Worm (Caenorhabditis elegans) whole organism, young adult: ENCODE measurements around the gene gpn-1.

Source experiments
- B0019.2 ChIP-seq: fragments of 200-800 bp; sonication (Bioruptor generic); conservative IDR thresholded peaks from 2 replicates; pipeline ENCODE4 v1.3.6; 2022; ENCODE audit warnings: missing genetic modification reagents, missing genetic modification characterization, missing compliant biosample characterization
- F10E7.11 ChIP-seq: sonication (generic microtip); optimal IDR thresholded peaks from 2 replicates; lab custom pipeline; 2017; ENCODE audit warnings: mild to moderate bottlenecking, missing genetic modification characterization, moderate library complexity, missing compliant biosample characterization
- F23B12.7 ChIP-seq: sonication (generic microtip); optimal IDR thresholded peaks from 2 replicates; lab custom pipeline; 2017; ENCODE audit warnings: missing genetic modification characterization, mild to moderate bottlenecking, missing compliant biosample characterization, antibody characterized with exemption, moderate library complexity; ENCODE audit not compliant: insufficient read depth
- F39B2.1 ChIP-seq: fragments of 200-800 bp; sonication (Bioruptor generic); IDR thresholded peaks from 2 replicates; pipeline ENCODE4 v1.3.6; 2022; ENCODE audit warnings: missing genetic modification reagents, missing genetic modification characterization, missing compliant biosample characterization
- F57A8.1 ChIP-seq: fragments of 200-800 bp; sonication (Bioruptor generic); optimal IDR thresholded peaks from 2 replicates; lab custom pipeline; 2018; ENCODE audit warnings: mild to moderate bottlenecking, missing genetic modification characterization, moderate library complexity, missing compliant biosample characterization
- Y53F4B.3 ChIP-seq: fragments of 200-800 bp; sonication (Bioruptor generic); IDR thresholded peaks from 2 replicates; pipeline ENCODE4 v1.3.6; 2022; ENCODE audit warnings: missing genetic modification reagents, missing genetic modification characterization, missing compliant biosample characterization
- Y79H2A.3 ChIP-seq: fragments of 200-800 bp; sonication (Bioruptor generic); conservative IDR thresholded peaks from 2 replicates; pipeline ENCODE4 v1.3.6; 2022; ENCODE audit warnings: missing genetic modification reagents, missing genetic modification characterization, missing compliant biosample characterization
- Y95B8A.8 ChIP-seq: fragments of 200-800 bp; sonication (Bioruptor generic); IDR thresholded peaks from 2 replicates; pipeline ENCODE4 v1.3.6; 2022; ENCODE audit warnings: missing genetic modification reagents, missing genetic modification characterization, missing compliant biosample characterization
- attf-6 ChIP-seq: fragments of 200-800 bp; sonication (Bioruptor generic); IDR thresholded peaks from 2 replicates; pipeline ENCODE4 v1.3.6; 2022; ENCODE audit warnings: missing genetic modification reagents, missing genetic modification characterization, missing compliant biosample characterization
- bed-1 ChIP-seq: fragments of 200-800 bp; sonication (Bioruptor generic); IDR thresholded peaks from 2 replicates; pipeline ENCODE4 v1.3.6; 2022; ENCODE audit warnings: missing genetic modification reagents, missing genetic modification characterization, missing compliant biosample characterization
- cebp-2 ChIP-seq: fragments of 200-800 bp; sonication (Bioruptor generic); IDR thresholded peaks from 2 replicates; pipeline ENCODE4 v1.3.6; 2022; ENCODE audit warnings: missing genetic modification characterization, missing compliant biosample characterization
- ceh-27 ChIP-seq: fragments of 200-800 bp; sonication (Bioruptor generic); optimal IDR thresholded peaks from 2 replicates; lab custom pipeline; 2018; ENCODE audit warnings: mild to moderate bottlenecking, missing genetic modification characterization, moderate library complexity, missing compliant biosample characterization
- dpff-1 ChIP-seq: sonication (generic microtip); optimal IDR thresholded peaks from 2 replicates; lab custom pipeline; 2017; ENCODE audit warnings: mild to moderate bottlenecking, missing genetic modification characterization, missing compliant biosample characterization
- ekl-4 ChIP-seq: fragments of 200-800 bp; sonication (Bioruptor generic); IDR thresholded peaks from 2 replicates; pipeline ENCODE4 v1.3.6; 2022; ENCODE audit warnings: missing genetic modification reagents, missing genetic modification characterization, missing compliant biosample characterization
- fkh-3 ChIP-seq: sonication (generic microtip); optimal IDR thresholded peaks from 2 replicates; lab custom pipeline; 2016; ENCODE audit warnings: mild to moderate bottlenecking, missing genetic modification characterization, missing compliant biosample characterization
- hmg-1.2 ChIP-seq: fragments of 200-800 bp; sonication (Bioruptor generic); IDR thresholded peaks from 2 replicates; pipeline ENCODE4 v1.3.6; 2022; ENCODE audit warnings: missing genetic modification reagents, missing genetic modification characterization, missing compliant biosample characterization
- let-526 ChIP-seq: fragments of 200-800 bp; sonication (Bioruptor generic); IDR thresholded peaks from 2 replicates; pipeline ENCODE4 v1.3.6; 2022; ENCODE audit warnings: missing genetic modification reagents, missing genetic modification characterization, missing compliant biosample characterization
- lin-26 ChIP-seq: fragments of 200-800 bp; sonication (Bioruptor generic); IDR thresholded peaks from 2 replicates; pipeline ENCODE4 v1.3.6; 2022; ENCODE audit warnings: missing genetic modification reagents, missing genetic modification characterization, missing compliant biosample characterization
- lin-35 ChIP-seq, 3 experiments: fragments of 150-350 bp in 2 of 3; sonication (generic microtip) in 1 of 3; optimal IDR thresholded peaks; 2 replicates each; lab custom pipeline; 2014 to 2018; ENCODE audit warnings: missing biosample characterization in 3 of 3, missing genetic modification characterization in 3 of 3, missing genetic modification reagents in 3 of 3
- madf-6 ChIP-seq: fragments of 200-800 bp; sonication (Bioruptor generic); IDR thresholded peaks from 2 replicates; pipeline ENCODE4 v1.3.6; 2022; ENCODE audit warnings: missing genetic modification reagents, missing genetic modification characterization, missing compliant biosample characterization
- madf-8 ChIP-seq: fragments of 200-800 bp; sonication (Bioruptor generic); conservative IDR thresholded peaks from 2 replicates; pipeline ENCODE4 v1.3.6; 2022; ENCODE audit warnings: missing genetic modification reagents, missing genetic modification characterization, missing compliant biosample characterization
- mel-28 ChIP-seq: sonication (generic microtip); optimal IDR thresholded peaks from 2 replicates; lab custom pipeline; 2016; ENCODE audit warnings: borderline replicate concordance, mild to moderate bottlenecking, missing genetic modification characterization, missing compliant biosample characterization
- mxl-1 ChIP-seq: sonication (generic microtip); optimal IDR thresholded peaks from 2 replicates; lab custom pipeline; 2016; ENCODE audit warnings: missing genetic modification characterization, missing compliant biosample characterization
- nfya-1 ChIP-seq: sonication (generic microtip); optimal IDR thresholded peaks from 2 replicates; lab custom pipeline; 2017; ENCODE audit warnings: antibody characterized with exemption, missing compliant biosample characterization, missing genetic modification characterization, borderline replicate concordance; ENCODE audit not compliant: insufficient read depth
- nfyb-1 ChIP-seq: fragments of 200-800 bp; sonication (Bioruptor generic); IDR thresholded peaks from 2 replicates; pipeline ENCODE4 v1.3.6; 2022; ENCODE audit warnings: missing genetic modification reagents, missing genetic modification characterization, missing compliant biosample characterization
- nhr-27 ChIP-seq: fragments of 200-800 bp; sonication (Bioruptor generic); optimal IDR thresholded peaks from 2 replicates; lab custom pipeline; 2018; ENCODE audit warnings: mild to moderate bottlenecking, missing genetic modification characterization, moderate library complexity, missing compliant biosample characterization
- nhr-80 ChIP-seq: sonication (generic microtip); optimal IDR thresholded peaks from 2 replicates; lab custom pipeline; 2016; ENCODE audit warnings: missing genetic modification characterization, missing compliant biosample characterization
- pbrm-1 ChIP-seq: fragments of 200-800 bp; sonication (Bioruptor generic); IDR thresholded peaks from 2 replicates; pipeline ENCODE4 v1.3.6; 2022; ENCODE audit warnings: missing genetic modification reagents, missing genetic modification characterization, missing compliant biosample characterization
- rcor-1 ChIP-seq: fragments of 200-800 bp; sonication (Bioruptor generic); IDR thresholded peaks from 2 replicates; pipeline ENCODE4 v1.3.6; 2022; ENCODE audit warnings: missing genetic modification reagents, missing genetic modification characterization, missing compliant biosample characterization
- rpc-1 ChIP-seq, 2 experiments: fragments of 150-350 bp in 1 of 2; sonication (generic microtip) in 1 of 2; optimal IDR thresholded peaks; 2 replicates each; lab custom pipeline; 2014 to 2018; ENCODE audit warnings: missing biosample characterization in 1 of 2, missing genetic modification characterization in 1 of 2, missing genetic modification reagents in 1 of 2, missing genotype in 1 of 2
- sea-2 ChIP-seq: fragments of 200-800 bp; sonication (Bioruptor generic); IDR thresholded peaks from 2 replicates; pipeline ENCODE4 v1.3.6; 2022; ENCODE audit warnings: missing genetic modification characterization, missing compliant biosample characterization
- snpc-1.3 ChIP-seq: sonication (generic microtip); optimal IDR thresholded peaks from 2 replicates; lab custom pipeline; 2017; ENCODE audit warnings: missing genetic modification characterization, mild to moderate bottlenecking, missing compliant biosample characterization, antibody characterized with exemption, moderate library complexity, missing genotype, missing genetic modification reagents; ENCODE audit not compliant: insufficient read depth
- snpc-3.4 ChIP-seq: sonication (generic microtip); optimal IDR thresholded peaks from 2 replicates; lab custom pipeline; 2017; ENCODE audit warnings: missing genetic modification characterization, mild to moderate bottlenecking, missing compliant biosample characterization, antibody characterized with exemption, moderate library complexity, missing genotype, missing genetic modification reagents
- somi-1 ChIP-seq: fragments of 200-800 bp; sonication (Bioruptor generic); optimal IDR thresholded peaks from 2 replicates; lab custom pipeline; 2018; ENCODE audit warnings: mild to moderate bottlenecking, missing genetic modification characterization, missing compliant biosample characterization
- sptf-2 ChIP-seq: fragments of 200-800 bp; sonication (Bioruptor generic); optimal IDR thresholded peaks from 2 replicates; lab custom pipeline; 2018; ENCODE audit warnings: mild to moderate bottlenecking, missing genetic modification characterization, missing compliant biosample characterization
- tlf-1 ChIP-seq: fragments of 200-800 bp; sonication (Bioruptor generic); optimal IDR thresholded peaks from 2 replicates; lab custom pipeline; 2018; ENCODE audit warnings: mild to moderate bottlenecking, missing genetic modification characterization, missing compliant biosample characterization
- unc-130 ChIP-seq: sonication (generic microtip); optimal IDR thresholded peaks from 2 replicates; lab custom pipeline; 2016; ENCODE audit warnings: missing genetic modification reagents, missing genetic modification characterization, missing compliant biosample characterization
- xnd-1 ChIP-seq: sonication (generic microtip); optimal IDR thresholded peaks from 2 replicates; lab custom pipeline; 2016; ENCODE audit warnings: missing genotype, missing genetic modification reagents, missing genetic modification characterization, missing compliant biosample characterization
- zfh-2 ChIP-seq: fragments of 200-800 bp; sonication (Bioruptor generic); conservative IDR thresholded peaks from 2 replicates; pipeline ENCODE4 v1.3.6; 2022; ENCODE audit warnings: missing genetic modification reagents, missing genetic modification characterization, missing compliant biosample characterization
- ztf-22 ChIP-seq: fragments of 200-800 bp; sonication (Bioruptor generic); optimal IDR thresholded peaks from 2 replicates; lab custom pipeline; 2018; ENCODE audit warnings: mild to moderate bottlenecking, missing genetic modification characterization, moderate library complexity, missing compliant biosample characterization
- ztf-3 ChIP-seq: fragments of 200-800 bp; sonication (Bioruptor generic); optimal IDR thresholded peaks from 2 replicates; lab custom pipeline; 2018; ENCODE audit warnings: mild to moderate bottlenecking, missing genetic modification characterization, missing compliant biosample characterization

The gpn-1 gene

DNA sequence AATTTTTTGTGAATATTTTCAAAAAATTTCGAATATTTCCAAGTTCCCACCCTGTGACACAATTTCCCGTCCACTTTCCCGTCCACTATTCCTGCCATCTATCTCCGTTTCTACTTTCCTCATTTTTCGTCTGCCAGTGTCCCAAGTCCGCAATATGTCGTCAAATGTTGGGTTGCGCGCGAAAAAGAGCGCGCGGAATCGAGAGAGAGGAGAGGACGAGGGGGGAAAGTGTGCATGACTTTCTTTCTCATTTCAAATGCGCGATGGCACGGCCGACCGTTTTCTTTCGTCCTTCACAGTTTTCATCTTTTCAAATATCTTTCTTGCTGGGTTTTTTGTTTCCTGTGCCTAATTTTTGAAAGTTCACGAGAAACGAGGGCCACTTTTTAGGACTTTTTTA lies 43.5 kb downstream of the gpn-1 start (continued):
- TF ChIP-seq snpc-1.3 (tag; lab: Kevin White, UChicago) (no peak), ztf-22 (GFP tag; lab: Kevin White, UChicago) (no peak), ztf-3 (GFP tag; lab: Kevin White, UChicago) (no peak), let-526 (GFP tag; lab: Robert Waterston, UW) (no peak), mxl-1 (tag; lab: Kevin White, UChicago) (no peak), sea-2 (GFP tag; lab: Robert Waterston, UW) (no peak), lin-35 (GFP tag; optimal IDR thresholded peaks at IDR 0.05; lab: Kevin White, UChicago) (peak in 1 of 3 experiments; percentile 37), unc-130 (GFP tag; lab: Kevin White, UChicago) (no peak), Y95B8A.8 (no peak), F57A8.1 (GFP tag; lab: Kevin White, UChicago) (no peak), madf-6 (no peak; the same call in none of the 2 replicates), cebp-2 (GFP tag; lab: Robert Waterston, UW) (no peak), ekl-4 (no peak), attf-6 (no peak), Y53F4B.3 (GFP tag; lab: Robert Waterston, UW) (no peak), Y79H2A.3 (no peak), F23B12.7 (tag; lab: Kevin White, UChicago) (no peak), sptf-2 (GFP tag; lab: Kevin White, UChicago) (no peak), fkh-3 (tag; lab: Kevin White, UChicago) (no peak)
- TF ChIP-seq, all 124 proteins: peak for 15

ce11 chrX:15725566-15726173 lies 44.2 kb downstream of the gpn-1 start, which contains the start of gene lin-15B:
Gene lin-15B (plus strand): TSS chrX:15726123.
- TF ChIP-seq B0019.2 (GFP tag; lab: Robert Waterston, UW): no peak
- TF ChIP-seq bed-1 (GFP tag; lab: Robert Waterston, UW): 0 out of 2 replicates have a peak, but pooled peaks have one; percentile 10
- TF ChIP-seq hmg-1.2: peak; percentile 29; the same call in 1 of the 2 replicates
- no peak for TF ChIP-seq nfyb-1 (GFP tag; lab: Robert Waterston, UW)
- no peak for TF ChIP-seq nhr-27 (tag; lab: Kevin White, UChicago)
- TF ChIP-seq attf-6: no peak
- TF ChIP-seq rcor-1: no peak
- no peak for TF ChIP-seq pbrm-1 (GFP tag; lab: Robert Waterston, UW)
- TF ChIP-seq xnd-1: no peak
- no peak for TF ChIP-seq F57A8.1 (GFP tag; lab: Kevin White, UChicago)
- TF ChIP-seq fkh-3 (tag; lab: Kevin White, UChicago): no peak
- no peak for TF ChIP-seq ceh-27 (GFP tag; lab: Kevin White, UChicago)
- no peak for TF ChIP-seq lin-26 (GFP tag; lab: Robert Waterston, UW)
- TF ChIP-seq Y95B8A.8: no peak
- no peak for TF ChIP-seq sea-2 (GFP tag; lab: Robert Waterston, UW)
- TF ChIP-seq, all 124 proteins: peak for 2

ce11 chrX:15730342-15730741 lies 48.8 kb downstream of the gpn-1 start:
- TF ChIP-seq madf-8: no peak
- TF ChIP-seq F57A8.1 (GFP tag; lab: Kevin White, UChicago): no peak
- TF ChIP-seq F39B2.1 (GFP tag; lab: Robert Waterston, UW): no peak
- no peak for TF ChIP-seq pbrm-1 (GFP tag; lab: Robert Waterston, UW)
- TF ChIP-seq ztf-22 (GFP tag; lab: Kevin White, UChicago): no peak
- TF ChIP-seq nhr-80 (tag; lab: Kevin White, UChicago): no peak
- TF ChIP-seq mel-28 (tag; lab: Kevin White, UChicago): no peak
- no peak for TF ChIP-seq snpc-3.4 (tag; lab: Kevin White, UChicago)
- no peak for TF ChIP-seq F10E7.11 (tag; lab: Kevin White, UChicago)
- TF ChIP-seq zfh-2 (GFP tag; lab: Robert Waterston, UW): no peak
- TF ChIP-seq rpc-1 (optimal IDR thresholded peaks at IDR 0.05; lab: Kevin White, UChicago): no peak
- TF ChIP-seq rpc-1 (tag; optimal IDR thresholded peaks at IDR 0.05; lab: Kevin White, UChicago): no peak
- TF ChIP-seq Y95B8A.8: no peak
- no peak for TF ChIP-seq somi-1 (GFP tag; lab: Kevin White, UChicago)
- TF ChIP-seq dpff-1 (tag; lab: Kevin White, UChicago): no peak
- no peak for TF ChIP-seq nfya-1 (tag; lab: Kevin White, UChicago)
- no peak for TF ChIP-seq tlf-1
